Worm (Caenorhabditis elegans): ENCODE results near the gene srt-5.

DNA sequence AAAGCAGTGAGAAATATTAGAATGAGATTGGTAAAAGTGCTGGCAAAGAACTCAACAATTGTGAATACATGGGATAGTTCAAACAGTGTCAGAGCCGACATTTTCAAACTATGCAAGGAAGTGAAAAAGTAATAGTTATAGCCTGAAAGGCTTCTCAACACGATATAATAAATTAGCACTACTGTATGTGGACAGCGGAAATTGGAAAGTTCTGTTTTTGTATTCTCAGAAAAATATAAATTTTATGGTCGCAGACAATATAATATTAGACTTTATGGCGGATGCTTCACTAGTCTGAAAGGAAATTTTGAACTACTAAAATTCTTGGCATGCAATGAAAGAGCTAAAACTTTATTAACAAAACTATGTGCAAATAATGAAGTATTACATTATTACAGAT, 25.1 kb upstream of the srt-5 start, which contains the start of gene str-69:
- TF ChIP-seq dao-5 (tag; optimal IDR thresholded peaks at IDR 0.05) (no peak), him-1 (tag; optimal IDR thresholded peaks at IDR 0.05) (no peak), W03F9.2 (tag; optimal IDR thresholded peaks at IDR 0.05) (no peak)
